Worm (Caenorhabditis elegans) whole organism, L1 larva: Measurements from ENCODE around the gene C02G6.2.

ENCODE experiments used
- dpl-1 ChIP-seq, 3 experiments: fragments of 150-350 bp in 2 of 3; sonication (generic microtip) in 1 of 3; optimal IDR thresholded peaks; 2 replicates each; lab custom pipeline; 2014 to 2017; ENCODE audit warnings: missing biosample characterization in 3 of 3, missing genetic modification characterization in 3 of 3, missing genetic modification reagents in 3 of 3
- egl-27 ChIP-seq, 2 experiments: fragments of 150-350 bp in 1 of 2; sonication (generic microtip); optimal IDR thresholded peaks; 3 replicates each; lab custom pipeline; 2017 to 2018; ENCODE audit warnings: missing biosample characterization in 2 of 2, missing genetic modification characterization in 2 of 2, missing genetic modification reagents in 2 of 2
- nhr-19 ChIP-seq: fragments of 200-800 bp; sonication (Bioruptor generic); conservative IDR thresholded peaks from 2 replicates; pipeline ENCODE4 v1.3.6; 2022; ENCODE audit warnings: missing genetic modification characterization, missing compliant biosample characterization
- nhr-90 ChIP-seq: sonication (generic microtip); optimal IDR thresholded peaks from 2 replicates; lab custom pipeline; 2016; ENCODE audit warnings: mild to moderate bottlenecking, missing genetic modification characterization, missing compliant biosample characterization; ENCODE audit not compliant: poor library complexity

- TF ChIP-seq nhr-90 (tag; lab: Kevin White, UChicago), result no peak
- no peak for TF ChIP-seq dpl-1 (GFP tag; optimal IDR thresholded peaks at IDR 0.05; lab: Kevin White, UChicago)
- TF ChIP-seq egl-27 (tag; optimal IDR thresholded peaks at IDR 0.05; lab: Kevin White, UChicago), result no peak
- TF ChIP-seq nhr-19 (GFP tag; lab: Robert Waterston, UW), result no peak
Measured at ce11 chrV:5899940-5900339, 28.1 kb downstream of the C02G6.2 start, which contains the start of gene srd-16.
